Worm (Caenorhabditis elegans): ENCODE measurements around the gene F53C3.11.

DNA sequence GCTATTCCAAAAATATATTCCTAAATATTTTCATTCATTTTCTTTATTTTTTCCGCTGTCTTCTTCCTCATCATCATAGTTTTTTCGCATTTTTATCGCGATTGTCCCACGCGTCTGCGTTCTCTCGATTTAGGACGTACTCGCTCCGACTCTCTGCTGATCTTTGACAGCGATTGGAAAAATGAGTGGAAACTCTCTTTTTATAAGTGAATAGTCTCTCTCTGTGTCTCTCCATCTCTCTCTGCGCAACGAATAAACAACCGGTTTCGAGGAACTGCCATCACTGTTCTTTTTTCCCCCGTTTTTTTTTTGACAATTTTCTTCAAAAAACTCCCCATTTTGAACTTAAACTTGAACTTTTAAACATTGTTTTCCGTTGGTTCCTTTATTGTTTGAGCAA lies 44.8 kb upstream of the F53C3.11 start:
- TF ChIP-seq dpl-1 (GFP tag; optimal IDR thresholded peaks at IDR 0.05) (no peak), egl-27 (tag; optimal IDR thresholded peaks at IDR 0.05) (no peak), ceh-82 (tag; optimal IDR thresholded peaks at IDR 0.05) (no peak), nhr-10 (tag; optimal IDR thresholded peaks at IDR 0.05) (no peak), lim-7 (GFP tag; IDR thresholded peaks at IDR 0.05) (no peak), nhr-76 (tag; optimal IDR thresholded peaks at IDR 0.05) (no peak), nhr-237 (tag; optimal IDR thresholded peaks at IDR 0.05) (no peak), dve-1 (tag; optimal IDR thresholded peaks at IDR 0.05; ENCODE audit: insufficient read depth) (peak; percentile 48), saeg-2 (GFP tag; IDR thresholded peaks at IDR 0.05) (no peak), unc-62 (GFP tag; optimal IDR thresholded peaks at IDR 0.05 in 1 of 2) (no peak), unc-62 (tag; optimal IDR thresholded peaks at IDR 0.05) (no peak)

Data from whole organism, L4 larva.